Worm (Caenorhabditis elegans) whole organism, midembryonic: ENCODE results near the gene srx-87.
A peak's percentile ranks its signal among the peaks of the same experiment; 100 is the strongest.

ENCODE experiments used
- T22C8.4 ChIP-seq: fragments of 200-800 bp; sonication (Bioruptor generic); IDR thresholded peaks from 2 replicates; pipeline ENCODE4 v1.3.6; 2022; ENCODE audit warnings: missing genetic modification characterization, missing compliant biosample characterization
- cog-1 ChIP-seq: sonication (generic microtip); optimal IDR thresholded peaks from 2 replicates; lab custom pipeline; 2016; ENCODE audit warnings: missing genetic modification characterization, missing compliant biosample characterization
- flt-1 ChIP-seq: fragments of 200-800 bp; sonication (Bioruptor generic); IDR thresholded peaks from 2 replicates; pipeline ENCODE4 v1.3.6; 2022; ENCODE audit warnings: missing genetic modification characterization, missing compliant biosample characterization
- klf-2 ChIP-seq: fragments of 200-800 bp; sonication (Bioruptor generic); conservative IDR thresholded peaks from 2 replicates; pipeline ENCODE4 v1.3.6; 2022; ENCODE audit warnings: missing genetic modification reagents, missing genetic modification characterization, missing compliant biosample characterization
- med-1 ChIP-seq: sonication (generic microtip); optimal IDR thresholded peaks from 2 replicates; lab custom pipeline; 2017; ENCODE audit warnings: missing genetic modification characterization, mild to moderate bottlenecking, missing compliant biosample characterization, antibody characterized with exemption, missing genetic modification reagents; ENCODE audit not compliant: insufficient read depth
- ref-1 ChIP-seq: fragments of 200-800 bp; sonication (Bioruptor generic); conservative IDR thresholded peaks from 2 replicates; pipeline ENCODE4 v1.3.6; 2022; ENCODE audit warnings: missing genetic modification reagents, missing genetic modification characterization, missing compliant biosample characterization
- tab-1 ChIP-seq: fragments of 200-800 bp; sonication (Bioruptor generic); IDR thresholded peaks from 2 replicates; pipeline ENCODE4 v1.3.6; 2022; ENCODE audit warnings: missing genetic modification characterization, missing compliant biosample characterization
- ztf-23 ChIP-seq: fragments of 200-800 bp; sonication (Bioruptor generic); IDR thresholded peaks from 2 replicates; pipeline ENCODE4 v1.3.6; 2022; ENCODE audit warnings: missing genetic modification reagents, missing genetic modification characterization, missing compliant biosample characterization
- ztf-29 ChIP-seq: fragments of 200-800 bp; sonication (Bioruptor generic); IDR thresholded peaks from 2 replicates; pipeline ENCODE4 v1.3.6; 2022; ENCODE audit warnings: missing genetic modification reagents, missing genetic modification characterization, missing compliant biosample characterization

- TF ChIP-seq cog-1 (tag; lab: Kevin White, UChicago): peak; percentile 52
- peak; percentile 67; the same call in 1 of the 2 replicates for TF ChIP-seq flt-1 (GFP tag; lab: Robert Waterston, UW)
- no peak for TF ChIP-seq ztf-29 (GFP tag; lab: Robert Waterston, UW)
- peak; percentile 78 for TF ChIP-seq ztf-23 (GFP tag; lab: Robert Waterston, UW)
- TF ChIP-seq T22C8.4 (GFP tag; lab: Robert Waterston, UW): no peak; the same call in 1 of the 2 replicates
- peak; percentile 30; the same call in 1 of the 2 replicates for TF ChIP-seq tab-1 (GFP tag; lab: Robert Waterston, UW)
- TF ChIP-seq ref-1 (GFP tag; lab: Robert Waterston, UW): no peak
- peak; percentile 27 for TF ChIP-seq med-1 (GFP tag; lab: Kevin White, UChicago)
- no peak for TF ChIP-seq klf-2 (GFP tag; lab: Robert Waterston, UW)
Observed at ce11 chrV:11521448-11521847, 43.2 kb upstream of the srx-87 start, which contains the start of gene pafo-1.
